Worm (Caenorhabditis elegans): ENCODE data around the gene C36H8.1.
A peak's percentile ranks its signal among the peaks of the same experiment; 100 is the strongest.

The C36H8.1 gene

DNA sequence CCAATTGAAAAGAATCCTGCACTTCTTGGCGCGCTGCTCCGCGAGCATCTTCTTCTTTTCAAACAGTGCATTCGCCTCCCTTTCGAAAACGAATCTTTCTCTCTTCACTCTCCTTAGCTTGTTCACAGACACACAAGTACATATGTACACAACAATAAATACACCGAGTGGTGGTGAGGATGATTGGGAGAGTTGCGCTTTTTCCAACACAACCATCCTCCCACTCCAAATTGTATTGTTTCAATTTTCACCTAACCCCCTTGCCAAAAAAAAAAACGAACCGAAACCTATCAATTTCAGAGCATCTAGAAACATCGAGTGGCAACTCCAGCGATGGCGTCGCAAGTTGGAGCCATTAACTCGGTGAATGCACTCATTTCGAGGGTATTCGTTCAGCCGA lies 1.7 kb upstream of the C36H8.1 start, which contains the start of gene inx-6:
inx-6 (plus strand) TSS at position 301 of the 400 bp plus-strand sequence.
- no peak for TF ChIP-seq tbx-8 (GFP tag; optimal IDR thresholded peaks at IDR 0.05)
- no peak for TF ChIP-seq hlh-1 (tag; optimal IDR thresholded peaks at IDR 0.05)
- TF ChIP-seq lsy-2 (tag; optimal IDR thresholded peaks at IDR 0.05): no peak
- no peak for TF ChIP-seq nhr-2 (tag; optimal IDR thresholded peaks at IDR 0.05)
- TF ChIP-seq mep-1 (tag; optimal IDR thresholded peaks at IDR 0.05): no peak
- TF ChIP-seq bed-3 (GFP tag; optimal IDR thresholded peaks at IDR 0.05): no peak
- no peak for TF ChIP-seq mab-5 (tag; optimal IDR thresholded peaks at IDR 0.05)
- TF ChIP-seq elt-1 (tag; optimal IDR thresholded peaks at IDR 0.05; ENCODE audit: borderline replicate concordance, insufficient read depth): no peak
- TF ChIP-seq zip-8 (tag; optimal IDR thresholded peaks at IDR 0.05): no peak
- TF ChIP-seq drap-1 (GFP tag; optimal IDR thresholded peaks at IDR 0.05): no peak
- no peak for TF ChIP-seq mls-2 (tag; optimal IDR thresholded peaks at IDR 0.05)
- no peak for TF ChIP-seq unc-62 (GFP tag; optimal IDR thresholded peaks at IDR 0.05)
- no peak for TF ChIP-seq nhr-28 (tag; optimal IDR thresholded peaks at IDR 0.05)
- TF ChIP-seq snpc-4 (tag; optimal IDR thresholded peaks at IDR 0.05): no peak

DNA sequence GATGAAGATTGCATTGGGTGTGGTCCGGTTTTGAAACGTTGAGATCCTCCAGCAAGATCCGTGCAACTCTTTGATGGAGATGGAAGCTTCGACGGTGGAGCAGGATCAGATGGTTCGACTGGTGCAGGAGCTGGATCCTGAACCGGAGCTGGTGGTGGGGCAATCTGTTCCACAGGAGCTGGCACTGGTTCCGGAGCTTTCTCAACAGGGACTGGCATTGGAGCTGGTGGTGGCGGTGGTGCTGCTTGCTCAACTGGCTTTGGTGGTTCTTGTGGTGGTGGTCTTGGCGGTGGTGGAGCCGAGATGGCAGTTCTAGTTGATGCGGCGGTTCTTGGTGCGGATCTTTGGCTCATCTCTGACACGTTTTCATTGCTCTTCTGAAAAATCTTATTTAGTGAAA lies 933 bp downstream of the C36H8.1 start:
- TF ChIP-seq unc-120 (tag; optimal IDR thresholded peaks at IDR 0.05; ENCODE audit: poor library complexity, severe bottlenecking) (no peak), tbx-8 (GFP tag; optimal IDR thresholded peaks at IDR 0.05) (no peak), drap-1 (GFP tag; optimal IDR thresholded peaks at IDR 0.05) (no peak), bed-3 (GFP tag; optimal IDR thresholded peaks at IDR 0.05) (no peak), blmp-1 (tag; optimal IDR thresholded peaks at IDR 0.05) (no peak), unc-39 (tag; optimal IDR thresholded peaks at IDR 0.05) (no peak), cnd-1 (tag; optimal IDR thresholded peaks at IDR 0.05) (no peak), mab-5 (tag; optimal IDR thresholded peaks at IDR 0.05) (no peak), M03D4.4 (tag; optimal IDR thresholded peaks at IDR 0.05) (no peak), elt-3 (tag; optimal IDR thresholded peaks at IDR 0.05) (no peak), mls-2 (tag; optimal IDR thresholded peaks at IDR 0.05) (no peak), lin-13 (tag; optimal IDR thresholded peaks at IDR 0.05) (no peak), sptf-1 (tag; optimal IDR thresholded peaks at IDR 0.05) (no peak), nhr-237 (tag; optimal IDR thresholded peaks at IDR 0.05) (no peak), unc-62 (GFP tag; optimal IDR thresholded peaks at IDR 0.05) (no peak), nhr-12 (tag; optimal IDR thresholded peaks at IDR 0.05) (no peak), lsy-2 (tag; optimal IDR thresholded peaks at IDR 0.05) (no peak), nhr-2 (tag; optimal IDR thresholded peaks at IDR 0.05) (no peak), ceh-83 (GFP tag; optimal IDR thresholded peaks at IDR 0.05) (no peak), ztf-11 (tag; optimal IDR thresholded peaks at IDR 0.05) (no peak)

DNA sequence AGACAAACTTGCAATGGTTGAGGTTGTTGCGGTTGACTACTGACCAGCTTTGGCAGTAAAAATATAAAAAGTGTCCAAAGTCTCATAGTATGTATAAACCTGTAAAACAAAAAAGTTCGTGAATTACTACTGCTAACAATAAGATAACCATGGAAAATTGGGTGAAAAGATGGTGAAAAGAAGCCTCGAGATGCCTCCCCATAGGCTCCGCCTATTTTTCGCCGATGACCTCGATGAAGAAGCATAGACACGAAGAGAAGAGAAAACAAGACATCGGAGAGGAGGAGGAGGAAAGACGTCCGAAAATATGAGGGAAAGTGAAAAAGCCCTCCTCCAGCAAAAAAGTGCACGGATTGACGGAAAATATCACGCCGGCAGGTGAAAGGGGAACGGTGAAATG lies 3.2 kb downstream of the C36H8.1 start, which contains the start of gene T23F6.5:
T23F6.5 (minus strand) TSS at position 101 of the 400 bp plus-strand sequence.
- no peak for TF ChIP-seq hlh-1 (tag; optimal IDR thresholded peaks at IDR 0.05)
- TF ChIP-seq blmp-1 (tag; optimal IDR thresholded peaks at IDR 0.05): peak; percentile 29
- TF ChIP-seq bed-3 (GFP tag; optimal IDR thresholded peaks at IDR 0.05): no peak
- TF ChIP-seq snpc-4 (tag; optimal IDR thresholded peaks at IDR 0.05): no peak
- no peak for TF ChIP-seq mls-2 (tag; optimal IDR thresholded peaks at IDR 0.05)
- no peak for TF ChIP-seq ztf-11 (tag; optimal IDR thresholded peaks at IDR 0.05)

DNA sequence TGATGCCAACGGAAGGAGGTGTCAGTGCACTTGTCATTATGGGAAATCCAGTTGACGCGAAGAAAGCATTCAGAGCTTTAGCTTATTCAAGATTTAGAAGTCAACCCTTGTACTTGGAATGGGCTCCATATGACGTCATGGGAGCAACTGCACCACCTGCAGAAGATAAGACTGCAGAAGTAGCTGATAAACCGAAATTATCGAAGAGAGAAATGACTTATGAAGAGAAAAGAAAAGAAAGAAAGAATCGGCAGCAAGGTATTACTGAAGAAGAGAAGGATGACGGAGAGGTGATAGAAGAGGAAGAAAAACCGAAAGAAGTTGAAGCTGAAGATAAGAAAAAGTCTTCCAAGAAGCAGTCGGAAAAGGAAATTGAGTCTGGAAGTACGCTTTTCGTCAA lies 16.5 kb downstream of the C36H8.1 start:
- TF ChIP-seq nhr-237 (tag; optimal IDR thresholded peaks at IDR 0.05) (no peak), blmp-1 (tag; optimal IDR thresholded peaks at IDR 0.05) (no peak)

DNA sequence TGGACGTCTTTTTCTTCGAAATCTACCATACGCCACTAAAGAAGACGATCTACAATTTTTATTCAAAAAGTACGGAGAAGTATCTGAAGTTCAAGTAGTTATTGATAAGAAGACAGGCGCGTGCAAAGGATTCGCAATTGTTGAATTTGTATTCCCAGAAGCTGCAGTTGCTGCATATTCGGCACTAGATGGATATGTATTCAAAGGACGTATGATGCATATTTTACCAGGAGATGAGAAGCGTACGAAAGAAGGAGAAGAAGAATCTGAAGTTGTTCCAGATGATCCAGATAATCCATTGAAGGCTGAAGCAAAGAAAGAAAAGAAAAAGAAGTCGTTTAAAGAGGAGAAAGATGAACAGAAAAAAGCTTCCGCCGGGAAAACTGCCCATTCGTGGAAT lies 18.7 kb downstream of the C36H8.1 start:
- TF ChIP-seq ham-2 (GFP tag; optimal IDR thresholded peaks at IDR 0.05): no peak
- TF ChIP-seq lin-32 (GFP tag; optimal IDR thresholded peaks at IDR 0.05): no peak
- TF ChIP-seq lin-13 (tag; optimal IDR thresholded peaks at IDR 0.05): no peak
- no peak for TF ChIP-seq zip-8 (tag; optimal IDR thresholded peaks at IDR 0.05)
- TF ChIP-seq sem-2 (GFP tag; optimal IDR thresholded peaks at IDR 0.05): no peak
- no peak for TF ChIP-seq ceh-83 (GFP tag; optimal IDR thresholded peaks at IDR 0.05)
- no peak for TF ChIP-seq nhr-237 (tag; optimal IDR thresholded peaks at IDR 0.05)
- no peak for TF ChIP-seq ceh-39 (tag; optimal IDR thresholded peaks at IDR 0.05)
- no peak for TF ChIP-seq ceh-43 (GFP tag; optimal IDR thresholded peaks at IDR 0.05)
- TF ChIP-seq unc-39 (tag; optimal IDR thresholded peaks at IDR 0.05): no peak
- no peak for TF ChIP-seq pha-4 (tag; optimal IDR thresholded peaks at IDR 0.05)
- TF ChIP-seq hlh-1 (tag; optimal IDR thresholded peaks at IDR 0.05): no peak
- TF ChIP-seq cnd-1 (tag; optimal IDR thresholded peaks at IDR 0.05): no peak
- TF ChIP-seq flh-1 (GFP tag; optimal IDR thresholded peaks at IDR 0.05): no peak
- TF ChIP-seq nhr-76 (tag; optimal IDR thresholded peaks at IDR 0.05): no peak
- no peak for TF ChIP-seq elt-1 (tag; optimal IDR thresholded peaks at IDR 0.05; ENCODE audit: borderline replicate concordance, insufficient read depth)
- TF ChIP-seq nhr-12 (tag; optimal IDR thresholded peaks at IDR 0.05): no peak
- TF ChIP-seq elt-3 (tag; optimal IDR thresholded peaks at IDR 0.05): no peak
- TF ChIP-seq M03D4.4 (tag; optimal IDR thresholded peaks at IDR 0.05): no peak
- no peak for TF ChIP-seq bed-3 (GFP tag; optimal IDR thresholded peaks at IDR 0.05)
